Fruit fly (Drosophila melanogaster): ENCODE data around the gene CG4362.

Gene CG4362

DNA sequence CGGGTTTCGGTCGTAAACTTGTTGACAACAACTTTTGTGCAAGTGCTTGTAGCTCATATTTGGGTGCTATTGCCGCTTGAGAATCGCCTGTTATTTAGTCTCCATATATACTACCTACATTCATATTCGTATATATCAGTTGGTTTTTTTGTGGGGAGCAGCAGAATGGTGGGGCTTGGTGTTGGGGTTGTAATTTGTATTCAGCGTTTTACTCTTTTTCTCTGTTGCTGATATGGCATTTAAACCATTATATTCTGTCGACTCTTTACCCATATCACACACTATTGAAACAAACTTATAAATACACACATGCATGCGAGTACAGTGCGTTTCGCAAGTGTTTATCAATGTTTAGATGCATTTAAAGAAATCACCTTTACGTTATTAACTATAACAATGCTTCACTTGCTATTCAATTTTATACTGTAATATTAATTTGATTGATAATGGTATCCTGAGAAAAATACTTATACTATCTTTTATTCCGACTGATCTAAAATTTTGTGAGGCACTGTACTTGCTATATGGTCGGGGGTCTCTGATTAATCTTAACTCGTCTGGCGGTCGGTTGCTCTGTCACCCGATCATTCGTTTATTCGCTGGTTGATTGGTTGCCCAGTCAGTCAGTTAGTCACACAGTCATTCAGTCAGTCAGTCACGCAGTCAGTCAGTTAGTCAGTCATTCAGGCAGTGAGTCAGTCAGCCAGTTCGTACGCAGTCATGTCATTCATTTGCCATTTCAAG lies 45.9 kb downstream of the CG4362 start (continued):
- peak; percentile 87 for TF ChIP-seq scrt (GFP tag; optimal IDR thresholded peaks at IDR 0.05)
- TF ChIP-seq CG18262 (tag; optimal IDR thresholded peaks at IDR 0.05) = peak; percentile 83
- no peak for TF ChIP-seq ac (GFP tag; optimal IDR thresholded peaks at IDR 0.05)
- TF ChIP-seq Dref (GFP tag; IDR thresholded peaks at IDR 0.05) = no peak
- TF ChIP-seq CG3065 (GFP tag; optimal IDR thresholded peaks at IDR 0.05) = peak; percentile 34
- TF ChIP-seq lab (GFP tag; optimal IDR thresholded peaks at IDR 0.05) = peak; percentile 97
- TF ChIP-seq CG17328 (GFP tag; IDR thresholded peaks at IDR 0.05) = peak; percentile 75
- TF ChIP-seq ttk (GFP tag; IDR thresholded peaks at IDR 0.05) = peak; percentile 76
- TF ChIP-seq CG42726 (GFP tag; IDR thresholded peaks at IDR 0.05; ENCODE audit: partially characterized antibody) = no peak
- TF ChIP-seq Oaz (GFP tag; IDR thresholded peaks at IDR 0.05) = peak; percentile 68
- no peak for TF ChIP-seq Scr (GFP tag; IDR thresholded peaks at IDR 0.05; ENCODE audit: partially characterized antibody)
- peak; percentile 81 for TF ChIP-seq NFAT (GFP tag; IDR thresholded peaks at IDR 0.05)
- no peak for TF ChIP-seq ftz-f1 (GFP tag; optimal IDR thresholded peaks at IDR 0.05)
- peak; percentile 67 for TF ChIP-seq gro (GFP tag; optimal IDR thresholded peaks at IDR 0.05)
- TF ChIP-seq Hmx (GFP tag; optimal IDR thresholded peaks at IDR 0.05) = peak; percentile 52
- TF ChIP-seq CTCF (GFP tag; optimal IDR thresholded peaks at IDR 0.05) = peak; percentile 32
- no peak for TF ChIP-seq Dll (GFP tag; IDR thresholded peaks at IDR 0.05; ENCODE audit: partially characterized antibody)
- peak; percentile 57 for TF ChIP-seq cg (GFP tag; optimal IDR thresholded peaks at IDR 0.05)
- peak; percentile 19 for TF ChIP-seq CG4617 (GFP tag; optimal IDR thresholded peaks at IDR 0.05; ENCODE audit: borderline replicate concordance)
- peak; percentile 25 for TF ChIP-seq CG3163 (GFP tag; optimal IDR thresholded peaks at IDR 0.05)
- TF ChIP-seq CHES-1-like (GFP tag; optimal IDR thresholded peaks at IDR 0.05) = peak; percentile 75
- peak; percentile 60 for TF ChIP-seq CG1529 (GFP tag; optimal IDR thresholded peaks at IDR 0.05)
- peak; percentile 84 for TF ChIP-seq CG6683 (GFP tag; optimal IDR thresholded peaks at IDR 0.05)
- peak; percentile 77 for TF ChIP-seq schlank (tag; optimal IDR thresholded peaks at IDR 0.05)
- no peak for TF ChIP-seq CG14965 (GFP tag; optimal IDR thresholded peaks at IDR 0.05; ENCODE audit: borderline replicate concordance)
- TF ChIP-seq CG13894 (tag; optimal IDR thresholded peaks at IDR 0.05) = peak; percentile 87
- TF ChIP-seq CG15514 (GFP tag; optimal IDR thresholded peaks at IDR 0.05) = peak; percentile 83
- TF ChIP-seq ERR (GFP tag; optimal IDR thresholded peaks at IDR 0.05) = peak; percentile 46
- TF ChIP-seq inv (GFP tag; IDR thresholded peaks at IDR 0.05; ENCODE audit: partially characterized antibody) = no peak
- TF ChIP-seq CG11723 (GFP tag; optimal IDR thresholded peaks at IDR 0.05) = peak; percentile 69
- TF ChIP-seq sug (tag; optimal IDR thresholded peaks at IDR 0.05) = peak; percentile 94
- peak; percentile 8 for TF ChIP-seq vfl (GFP tag; optimal IDR thresholded peaks at IDR 0.05)
- TF ChIP-seq CG2889 (GFP tag; IDR thresholded peaks at IDR 0.05) = peak; percentile 74; the same call in 1 of the 3 replicates
- peak; percentile 99 for TF ChIP-seq CG8281 (tag; optimal IDR thresholded peaks at IDR 0.05)
- TF ChIP-seq ro (GFP tag; IDR thresholded peaks at IDR 0.05) = peak; percentile 57; the same call in 1 of the 2 replicates
- TF ChIP-seq CG8290 (GFP tag; optimal IDR thresholded peaks at IDR 0.05) = peak; percentile 28
- TF ChIP-seq CG8290 (tag; optimal IDR thresholded peaks at IDR 0.05) = peak in 1 of 2 experiments; percentile 97
- peak; percentile 92 for TF ChIP-seq CG10209 (GFP tag; optimal IDR thresholded peaks at IDR 0.05)
- peak; percentile 80 for TF ChIP-seq MBD-R2 (GFP tag; IDR thresholded peaks at IDR 0.05)
- TF ChIP-seq pita (GFP tag; optimal IDR thresholded peaks at IDR 0.05) = no peak
- TF ChIP-seq CG4282 (GFP tag; optimal IDR thresholded peaks at IDR 0.05) = no peak
- TF ChIP-seq Adf1 (GFP tag; IDR thresholded peaks at IDR 0.05) = peak; percentile 73
- TF ChIP-seq eve (GFP tag; optimal IDR thresholded peaks at IDR 0.05) = peak in 1 of 2 experiments; percentile 62
- TF ChIP-seq pzg (GFP tag; optimal IDR thresholded peaks at IDR 0.05) = peak; percentile 5
- TF ChIP-seq pros (GFP tag; optimal IDR thresholded peaks at IDR 0.05) = no peak
- TF ChIP-seq CG31441 (GFP tag; IDR thresholded peaks at IDR 0.05) = peak; percentile 87
- peak; percentile 2 for TF ChIP-seq Lhr (GFP tag; optimal IDR thresholded peaks at IDR 0.05)
- TF ChIP-seq CG9817 (tag; optimal IDR thresholded peaks at IDR 0.05) = peak; percentile 90
- TF ChIP-seq Sry-δ (GFP tag; optimal IDR thresholded peaks at IDR 0.05) = peak; percentile 28
- peak; percentile 73 for TF ChIP-seq zfh2 (GFP tag; optimal IDR thresholded peaks at IDR 0.05)
